Worm (Caenorhabditis elegans) whole organism, mixed stage, embryonic: Measurements from ENCODE around the gene F36H9.1.

Source experiments
- bed-3 ChIP-seq: fragments of 200-800 bp; sonication (Bioruptor generic); optimal IDR thresholded peaks from 3 replicates; lab custom pipeline; 2018; ENCODE audit warnings: mild to moderate bottlenecking, missing genetic modification characterization, moderate library complexity, missing compliant biosample characterization
- ham-2 ChIP-seq: fragments of 200-800 bp; sonication (Bioruptor generic); optimal IDR thresholded peaks from 2 replicates; lab custom pipeline; 2018; ENCODE audit warnings: mild to moderate bottlenecking, missing genetic modification characterization, missing compliant biosample characterization
- lsy-2 ChIP-seq: fragments of 150-350 bp; optimal IDR thresholded peaks from 2 replicates; lab custom pipeline; 2014; ENCODE audit warnings: missing biosample characterization, missing genetic modification characterization
- nhr-28 ChIP-seq: fragments of 150-350 bp; optimal IDR thresholded peaks from 2 replicates; lab custom pipeline; 2014; ENCODE audit warnings: missing biosample characterization, missing genetic modification characterization
- unc-39 ChIP-seq: fragments of 150-350 bp; optimal IDR thresholded peaks from 2 replicates; lab custom pipeline; 2014; ENCODE audit warnings: missing biosample characterization, missing genetic modification characterization
- ztf-11 ChIP-seq: fragments of 150-350 bp; optimal IDR thresholded peaks from 2 replicates; lab custom pipeline; 2014; ENCODE audit warnings: missing biosample characterization, missing genetic modification characterization

DNA sequence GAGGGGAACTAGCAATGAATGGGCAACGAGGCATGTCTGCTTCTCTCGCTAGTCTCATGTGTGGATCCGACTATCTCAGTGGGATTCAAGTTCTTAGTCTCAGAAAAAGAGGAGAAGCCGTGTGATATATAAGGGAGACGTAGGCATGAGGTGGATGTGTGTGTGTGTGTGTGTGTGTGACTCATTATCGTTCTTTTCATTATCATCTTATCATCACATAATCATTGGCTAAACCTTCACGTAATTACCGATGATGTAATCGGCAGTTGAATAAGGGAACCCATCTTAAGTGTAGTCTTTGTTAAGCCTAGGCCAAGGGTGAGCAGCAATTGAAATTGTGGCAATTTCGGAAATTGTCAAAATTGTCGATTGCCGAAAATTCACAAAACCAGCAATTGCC is 35.7 kb downstream of the F36H9.1 start, which contains the start of gene Y32G9B.1:
- TF ChIP-seq bed-3 (no peak), unc-39 (tag; lab: Kevin White, UChicago) (no peak), ham-2 (GFP tag; lab: Kevin White, UChicago) (no peak), lsy-2 (tag; lab: Kevin White, UChicago) (no peak), ztf-11 (tag; lab: Kevin White, UChicago) (no peak), nhr-28 (no peak)
